Worm (Caenorhabditis elegans) whole organism, L2 larva: ENCODE results near the gene cky-1.

Experiments used
- R02D3.7 ChIP-seq: fragments of 150-350 bp; optimal IDR thresholded peaks from 2 replicates; lab custom pipeline; 2014; ENCODE audit warnings: missing biosample characterization, missing genetic modification characterization
- blmp-1 ChIP-seq: sonication (generic microtip); optimal IDR thresholded peaks from 2 replicates; lab custom pipeline; 2017; ENCODE audit warnings: missing genetic modification characterization, mild to moderate bottlenecking, missing compliant biosample characterization, antibody characterized with exemption, moderate library complexity; ENCODE audit not compliant: insufficient read depth
- fos-1 ChIP-seq: fragments of 150-350 bp; optimal IDR thresholded peaks from 2 replicates; lab custom pipeline; 2014; ENCODE audit warnings: missing biosample characterization, missing genetic modification characterization
- lin-11 ChIP-seq: fragments of 150-350 bp; sonication (generic microtip); optimal IDR thresholded peaks from 2 replicates; lab custom pipeline; 2014; ENCODE audit warnings: missing biosample characterization, missing genetic modification characterization, inconsistent platforms, mixed read lengths
- mbf-1 ChIP-seq: sonication (generic microtip); optimal IDR thresholded peaks from 2 replicates; lab custom pipeline; 2017; ENCODE audit warnings: missing biosample characterization, missing genetic modification characterization
- mdl-1 ChIP-seq, 2 experiments: fragments of 150-350 bp in 1 of 2; sonication (generic microtip) in 1 of 2; optimal IDR thresholded peaks; 2 replicates each; lab custom pipeline; 2017; ENCODE audit warnings: missing biosample characterization in 2 of 2, missing genetic modification characterization in 2 of 2
- nhr-11 ChIP-seq: fragments of 150-350 bp; optimal IDR thresholded peaks from 2 replicates; lab custom pipeline; 2014; ENCODE audit warnings: missing biosample characterization, missing genetic modification characterization
- nhr-237 ChIP-seq: fragments of 150-350 bp; optimal IDR thresholded peaks from 2 replicates; lab custom pipeline; 2014; ENCODE audit warnings: missing biosample characterization, missing genetic modification characterization
- nhr-25 ChIP-seq: fragments of 150-350 bp; sonication (generic microtip); optimal IDR thresholded peaks from 3 replicates; lab custom pipeline; 2014; ENCODE audit warnings: missing biosample characterization, missing genetic modification characterization
- nhr-6 ChIP-seq: fragments of 150-350 bp; optimal IDR thresholded peaks from 2 replicates; lab custom pipeline; 2014; ENCODE audit warnings: missing biosample characterization, missing genetic modification characterization
- nhr-77 ChIP-seq: fragments of 150-350 bp; optimal IDR thresholded peaks from 2 replicates; lab custom pipeline; 2014; ENCODE audit warnings: missing biosample characterization, missing genetic modification characterization
- skn-1 ChIP-seq: sonication (generic microtip); optimal IDR thresholded peaks from 2 replicates; lab custom pipeline; 2017; ENCODE audit warnings: missing biosample characterization, missing genetic modification characterization
- unc-62 ChIP-seq: fragments of 150-350 bp; optimal IDR thresholded peaks from 2 replicates; lab custom pipeline; 2014; ENCODE audit warnings: missing biosample characterization, missing genetic modification reagents, missing genetic modification characterization

- TF ChIP-seq nhr-25 (tag; lab: Kevin White, UChicago) = no peak
- no peak for TF ChIP-seq unc-62 (GFP tag; lab: Kevin White, UChicago)
- no peak for TF ChIP-seq R02D3.7 (tag; lab: Kevin White, UChicago)
- no peak for TF ChIP-seq nhr-6
- TF ChIP-seq lin-11 (tag; lab: Kevin White, UChicago) = no peak
- no peak for TF ChIP-seq fos-1 (tag; lab: Kevin White, UChicago)
- no peak for TF ChIP-seq nhr-237 (tag; lab: Kevin White, UChicago)
- TF ChIP-seq skn-1 (tag; lab: Kevin White, UChicago) = no peak
- TF ChIP-seq nhr-77 (tag; lab: Kevin White, UChicago) = no peak
- TF ChIP-seq mdl-1 (tag; optimal IDR thresholded peaks at IDR 0.05; lab: Kevin White, UChicago) = no peak
- TF ChIP-seq nhr-11 = no peak
- no peak for TF ChIP-seq blmp-1
- no peak for TF ChIP-seq mbf-1 (tag; lab: Kevin White, UChicago)
Measured at ce11 chrV:12719713-12720112, 16.8 kb upstream of the cky-1 start, which contains the start of gene R11D1.7.
